Worm (Caenorhabditis elegans) whole organism, young adult: Measurements from ENCODE around the gene Y71H2AM.6.
A peak's percentile ranks its signal among the peaks of the same experiment; 100 is the strongest.

ENCODE experiments used
- B0019.2 ChIP-seq: fragments of 200-800 bp; sonication (Bioruptor generic); conservative IDR thresholded peaks from 2 replicates; pipeline ENCODE4 v1.3.6; 2022; ENCODE audit warnings: missing genetic modification reagents, missing genetic modification characterization, missing compliant biosample characterization
- F10E7.11 ChIP-seq: sonication (generic microtip); optimal IDR thresholded peaks from 2 replicates; lab custom pipeline; 2017; ENCODE audit warnings: mild to moderate bottlenecking, missing genetic modification characterization, moderate library complexity, missing compliant biosample characterization
- F33H1.4 ChIP-seq: fragments of 200-800 bp; sonication (Bioruptor generic); IDR thresholded peaks from 2 replicates; pipeline ENCODE4 v1.3.6; 2022; ENCODE audit warnings: missing genetic modification reagents, missing genetic modification characterization, missing compliant biosample characterization
- F52B5.7 ChIP-seq: sonication (generic microtip); optimal IDR thresholded peaks from 2 replicates; lab custom pipeline; 2016; ENCODE audit warnings: mild to moderate bottlenecking, missing genetic modification characterization, missing compliant biosample characterization
- K12H6.12 ChIP-seq: fragments of 200-800 bp; sonication (Bioruptor generic); optimal IDR thresholded peaks from 2 replicates; lab custom pipeline; 2018; ENCODE audit warnings: mild to moderate bottlenecking, missing genetic modification characterization, missing compliant biosample characterization
- T26A5.8 ChIP-seq: sonication (generic microtip); optimal IDR thresholded peaks from 2 replicates; lab custom pipeline; 2016; ENCODE audit warnings: missing genetic modification characterization, missing compliant biosample characterization
- Y67H2A.10 ChIP-seq: fragments of 200-800 bp; sonication (Bioruptor generic); conservative IDR thresholded peaks from 2 replicates; pipeline ENCODE4 v1.3.6; 2022; ENCODE audit warnings: missing genetic modification reagents, missing genetic modification characterization, missing compliant biosample characterization
- Y79H2A.3 ChIP-seq: fragments of 200-800 bp; sonication (Bioruptor generic); conservative IDR thresholded peaks from 2 replicates; pipeline ENCODE4 v1.3.6; 2022; ENCODE audit warnings: missing genetic modification reagents, missing genetic modification characterization, missing compliant biosample characterization
- ZK185.1 ChIP-seq: sonication (generic microtip); optimal IDR thresholded peaks from 2 replicates; lab custom pipeline; 2016; ENCODE audit warnings: mild to moderate bottlenecking, missing genetic modification characterization, missing compliant biosample characterization; ENCODE audit not compliant: poor library complexity, severe bottlenecking
- attf-5 ChIP-seq: fragments of 200-800 bp; sonication (Bioruptor generic); optimal IDR thresholded peaks from 2 replicates; lab custom pipeline; 2018; ENCODE audit warnings: mild to moderate bottlenecking, missing genetic modification characterization, missing compliant biosample characterization
- attf-6 ChIP-seq: fragments of 200-800 bp; sonication (Bioruptor generic); IDR thresholded peaks from 2 replicates; pipeline ENCODE4 v1.3.6; 2022; ENCODE audit warnings: missing genetic modification reagents, missing genetic modification characterization, missing compliant biosample characterization
- bed-2 ChIP-seq: fragments of 200-800 bp; sonication (Bioruptor generic); IDR thresholded peaks from 2 replicates; pipeline ENCODE4 v1.3.6; 2022; ENCODE audit warnings: missing genetic modification reagents, missing genetic modification characterization, missing compliant biosample characterization
- cebp-1 ChIP-seq, 2 experiments: fragments of 200-800 bp in 1 of 2; sonication (Bioruptor generic) in 1 of 2; sonication (generic microtip) in 1 of 2; IDR thresholded peaks in 1 of 2; optimal IDR thresholded peaks in 1 of 2; 2 replicates each; pipeline versions ENCODE4 v1.3.6 to Lab custom; 2017 to 2022; ENCODE audit warnings: missing compliant biosample characterization in 2 of 2, missing genetic modification characterization in 2 of 2, mild to moderate bottlenecking in 1 of 2, missing genetic modification reagents in 1 of 2, moderate library complexity in 1 of 2
- cebp-2 ChIP-seq: fragments of 200-800 bp; sonication (Bioruptor generic); IDR thresholded peaks from 2 replicates; pipeline ENCODE4 v1.3.6; 2022; ENCODE audit warnings: missing genetic modification characterization, missing compliant biosample characterization
- ceh-100 ChIP-seq: fragments of 200-800 bp; sonication (Bioruptor generic); IDR thresholded peaks from 2 replicates; pipeline ENCODE4 v1.3.6; 2022; ENCODE audit warnings: missing genetic modification reagents, missing genetic modification characterization, missing compliant biosample characterization
- ceh-79 ChIP-seq: sonication (generic microtip); optimal IDR thresholded peaks from 2 replicates; lab custom pipeline; 2017; ENCODE audit warnings: mild to moderate bottlenecking, missing genetic modification characterization, missing compliant biosample characterization
- dox-1 ChIP-seq: fragments of 200-800 bp; sonication (Bioruptor generic); IDR thresholded peaks from 2 replicates; pipeline ENCODE4 v1.3.6; 2022; ENCODE audit warnings: missing genetic modification reagents, missing genetic modification characterization, missing compliant biosample characterization
- dpl-1 ChIP-seq: fragments of 150-350 bp; optimal IDR thresholded peaks from 2 replicates; lab custom pipeline; 2014; ENCODE audit warnings: missing biosample characterization, missing genetic modification reagents, missing genetic modification characterization
- efl-1 ChIP-seq: fragments of 150-350 bp; optimal IDR thresholded peaks from 2 replicates; lab custom pipeline; 2014; ENCODE audit warnings: missing biosample characterization, missing genetic modification reagents, missing genetic modification characterization
- egl-18 ChIP-seq: fragments of 200-800 bp; sonication (Bioruptor generic); IDR thresholded peaks from 2 replicates; pipeline ENCODE4 v1.3.6; 2022; ENCODE audit warnings: missing genetic modification reagents, missing genetic modification characterization, missing compliant biosample characterization
- gei-17 ChIP-seq: fragments of 200-800 bp; sonication (Bioruptor generic); optimal IDR thresholded peaks from 2 replicates; lab custom pipeline; 2018; ENCODE audit warnings: mild to moderate bottlenecking, missing genetic modification characterization, missing compliant biosample characterization
- him-1 ChIP-seq: sonication (generic microtip); optimal IDR thresholded peaks from 2 replicates; lab custom pipeline; 2016; ENCODE audit warnings: missing genotype, missing genetic modification reagents, missing genetic modification characterization, missing compliant biosample characterization
- hsf-1 ChIP-seq: fragments of 200-800 bp; sonication (Bioruptor generic); IDR thresholded peaks from 2 replicates; pipeline ENCODE4 v1.3.6; 2022; ENCODE audit warnings: missing genetic modification reagents, missing genetic modification characterization, missing compliant biosample characterization
- lin-35 ChIP-seq, 3 experiments: fragments of 150-350 bp in 2 of 3; sonication (generic microtip) in 1 of 3; optimal IDR thresholded peaks; 2 replicates each; lab custom pipeline; 2014 to 2018; ENCODE audit warnings: missing biosample characterization in 3 of 3, missing genetic modification characterization in 3 of 3, missing genetic modification reagents in 3 of 3
- lin-40 ChIP-seq: sonication (generic microtip); optimal IDR thresholded peaks from 2 replicates; lab custom pipeline; 2016; ENCODE audit warnings: missing genetic modification characterization, mild to moderate bottlenecking, missing compliant biosample characterization, missing genotype, missing genetic modification reagents
- lin-54 ChIP-seq: fragments of 200-800 bp; sonication (Bioruptor generic); optimal IDR thresholded peaks from 2 replicates; lab custom pipeline; 2018; ENCODE audit warnings: mild to moderate bottlenecking, missing genetic modification characterization, missing compliant biosample characterization
- lir-1 ChIP-seq: fragments of 200-800 bp; sonication (Bioruptor generic); conservative IDR thresholded peaks from 2 replicates; pipeline ENCODE4 v1.3.6; 2022; ENCODE audit warnings: missing genetic modification reagents, missing genetic modification characterization, missing compliant biosample characterization
- lsy-27 ChIP-seq: sonication (generic microtip); optimal IDR thresholded peaks from 2 replicates; lab custom pipeline; 2017; ENCODE audit warnings: missing genetic modification characterization, mild to moderate bottlenecking, missing compliant biosample characterization, antibody characterized with exemption, missing genotype, borderline replicate concordance; ENCODE audit not compliant: insufficient read depth
- madf-8 ChIP-seq: fragments of 200-800 bp; sonication (Bioruptor generic); conservative IDR thresholded peaks from 2 replicates; pipeline ENCODE4 v1.3.6; 2022; ENCODE audit warnings: missing genetic modification reagents, missing genetic modification characterization, missing compliant biosample characterization
- mcd-1 ChIP-seq: fragments of 200-800 bp; sonication (Bioruptor generic); IDR thresholded peaks from 2 replicates; pipeline ENCODE4 v1.3.6; 2022; ENCODE audit warnings: missing genetic modification reagents, missing genetic modification characterization, missing compliant biosample characterization
- mel-28 ChIP-seq: sonication (generic microtip); optimal IDR thresholded peaks from 2 replicates; lab custom pipeline; 2016; ENCODE audit warnings: borderline replicate concordance, mild to moderate bottlenecking, missing genetic modification characterization, missing compliant biosample characterization
- nfyb-1 ChIP-seq: fragments of 200-800 bp; sonication (Bioruptor generic); IDR thresholded peaks from 2 replicates; pipeline ENCODE4 v1.3.6; 2022; ENCODE audit warnings: missing genetic modification reagents, missing genetic modification characterization, missing compliant biosample characterization
- nhr-27 ChIP-seq: fragments of 200-800 bp; sonication (Bioruptor generic); optimal IDR thresholded peaks from 2 replicates; lab custom pipeline; 2018; ENCODE audit warnings: mild to moderate bottlenecking, missing genetic modification characterization, moderate library complexity, missing compliant biosample characterization
- pbrm-1 ChIP-seq: fragments of 200-800 bp; sonication (Bioruptor generic); IDR thresholded peaks from 2 replicates; pipeline ENCODE4 v1.3.6; 2022; ENCODE audit warnings: missing genetic modification reagents, missing genetic modification characterization, missing compliant biosample characterization
- rcor-1 ChIP-seq: fragments of 200-800 bp; sonication (Bioruptor generic); IDR thresholded peaks from 2 replicates; pipeline ENCODE4 v1.3.6; 2022; ENCODE audit warnings: missing genetic modification reagents, missing genetic modification characterization, missing compliant biosample characterization
- repo-1 ChIP-seq: sonication (generic microtip); optimal IDR thresholded peaks from 2 replicates; lab custom pipeline; 2017; ENCODE audit warnings: mild to moderate bottlenecking, missing genetic modification characterization, missing compliant biosample characterization
- snpc-1.3 ChIP-seq: sonication (generic microtip); optimal IDR thresholded peaks from 2 replicates; lab custom pipeline; 2017; ENCODE audit warnings: missing genetic modification characterization, mild to moderate bottlenecking, missing compliant biosample characterization, antibody characterized with exemption, moderate library complexity, missing genotype, missing genetic modification reagents; ENCODE audit not compliant: insufficient read depth
- snpc-3.4 ChIP-seq: sonication (generic microtip); optimal IDR thresholded peaks from 2 replicates; lab custom pipeline; 2017; ENCODE audit warnings: missing genetic modification characterization, mild to moderate bottlenecking, missing compliant biosample characterization, antibody characterized with exemption, moderate library complexity, missing genotype, missing genetic modification reagents
- somi-1 ChIP-seq: fragments of 200-800 bp; sonication (Bioruptor generic); optimal IDR thresholded peaks from 2 replicates; lab custom pipeline; 2018; ENCODE audit warnings: mild to moderate bottlenecking, missing genetic modification characterization, missing compliant biosample characterization
- sptf-2 ChIP-seq: fragments of 200-800 bp; sonication (Bioruptor generic); optimal IDR thresholded peaks from 2 replicates; lab custom pipeline; 2018; ENCODE audit warnings: mild to moderate bottlenecking, missing genetic modification characterization, missing compliant biosample characterization
- unc-62 ChIP-seq: fragments of 150-350 bp; optimal IDR thresholded peaks from 2 replicates; lab custom pipeline; 2014; ENCODE audit warnings: missing biosample characterization, missing genetic modification reagents, missing genetic modification characterization
- ztf-18 ChIP-seq: sonication (generic microtip); optimal IDR thresholded peaks from 2 replicates; lab custom pipeline; 2016; ENCODE audit warnings: missing genotype, mild to moderate bottlenecking, missing genetic modification characterization, missing compliant biosample characterization
- ztf-22 ChIP-seq: fragments of 200-800 bp; sonication (Bioruptor generic); optimal IDR thresholded peaks from 2 replicates; lab custom pipeline; 2018; ENCODE audit warnings: mild to moderate bottlenecking, missing genetic modification characterization, moderate library complexity, missing compliant biosample characterization

Y71H2AM.6 gene

ce11 chrIII:2804461-2804860 is 23.6 kb downstream of the Y71H2AM.6 start (continued):
- TF ChIP-seq attf-5 (GFP tag; lab: Kevin White, UChicago) (peak; percentile 23), repo-1 (tag; lab: Kevin White, UChicago) (no peak), cebp-2 (GFP tag; lab: Robert Waterston, UW) (no peak), unc-62 (no peak), F52B5.7 (no peak), K12H6.12 (no peak), ceh-79 (tag; lab: Kevin White, UChicago) (no peak), dpl-1 (GFP tag; lab: Kevin White, UChicago) (no peak), F10E7.11 (tag; lab: Kevin White, UChicago) (no peak), Y79H2A.3 (no peak), madf-8 (no peak), attf-6 (no peak), gei-17 (GFP tag; lab: Kevin White, UChicago) (no peak), mel-28 (tag; lab: Kevin White, UChicago) (no peak), Y67H2A.10 (GFP tag; lab: Robert Waterston, UW) (no peak), nhr-27 (tag; lab: Kevin White, UChicago) (no peak), cebp-1 (GFP tag; IDR thresholded peaks at IDR 0.05; lab: Robert Waterston, UW) (no peak), cebp-1 (tag; optimal IDR thresholded peaks at IDR 0.05; lab: Kevin White, UChicago) (peak; percentile 5), ZK185.1 (tag; lab: Kevin White, UChicago) (no peak), nfyb-1 (GFP tag; lab: Robert Waterston, UW) (no peak), ztf-18 (no peak), ceh-100 (GFP tag; lab: Robert Waterston, UW) (no peak), egl-18 (GFP tag; lab: Robert Waterston, UW) (no peak), snpc-3.4 (tag; lab: Kevin White, UChicago) (no peak), pbrm-1 (GFP tag; lab: Robert Waterston, UW) (no peak), hsf-1 (GFP tag; lab: Robert Waterston, UW) (no peak), T26A5.8 (tag; lab: Kevin White, UChicago) (no peak), lir-1 (GFP tag; lab: Robert Waterston, UW) (no peak), rcor-1 (GFP tag; lab: Robert Waterston, UW) (no peak), dox-1 (GFP tag; lab: Robert Waterston, UW) (no peak)

- TF ChIP-seq mcd-1 (peak; percentile 93), bed-2 (GFP tag; lab: Robert Waterston, UW) (no peak), lin-35 (GFP tag; optimal IDR thresholded peaks at IDR 0.05; lab: Kevin White, UChicago) (peak in 2 of 3 experiments; percentile 42 to 92), B0019.2 (no peak), efl-1 (GFP tag; lab: Kevin White, UChicago) (peak; percentile 72), egl-18 (GFP tag; lab: Robert Waterston, UW) (no peak), lin-40 (tag; lab: Kevin White, UChicago) (peak; percentile 0), him-1 (tag; lab: Kevin White, UChicago) (no peak), dpl-1 (GFP tag; lab: Kevin White, UChicago) (peak; percentile 59), ztf-22 (GFP tag; lab: Kevin White, UChicago) (no peak), F33H1.4 (GFP tag; lab: Robert Waterston, UW) (peak; percentile 9; the same call in 1 of the 2 replicates), lsy-27 (tag; lab: Kevin White, UChicago) (no peak), somi-1 (GFP tag; lab: Kevin White, UChicago) (no peak), sptf-2 (no peak), lin-54 (GFP tag; lab: Kevin White, UChicago) (peak; percentile 93), snpc-1.3 (tag; lab: Kevin White, UChicago) (peak; percentile 8)
- TF ChIP-seq, all 124 proteins: peak for 8
These were observed 24.2 kb downstream of the Y71H2AM.6 start, which contains the start of gene Y71H2AM.3 for ce11 chrIII:2805084-2805483. TSS of gene Y71H2AM.3 (plus strand) at chrIII:2805430.
